Worm (Caenorhabditis elegans): ENCODE data around the gene sqt-3.

Gene sqt-3

ce11 chrV:12402355-12402754 lies 49.8 kb downstream of the sqt-3 start, which contains the start of gene K01D12.8:
Gene K01D12.8, plus strand, starts transcription at chrV:12402655.
- TF ChIP-seq nhr-12 (tag; optimal IDR thresholded peaks at IDR 0.05) (no peak), C34F6.9 (tag; optimal IDR thresholded peaks at IDR 0.05) (no peak), nhr-23 (tag; optimal IDR thresholded peaks at IDR 0.05) (no peak), ceh-16 (tag; optimal IDR thresholded peaks at IDR 0.05) (no peak), aly-2 (tag; optimal IDR thresholded peaks at IDR 0.05) (no peak), egl-27 (tag; optimal IDR thresholded peaks at IDR 0.05) (no peak), skn-1 (tag; optimal IDR thresholded peaks at IDR 0.05) (no peak), ZK546.5 (tag; optimal IDR thresholded peaks at IDR 0.05) (no peak), nhr-11 (tag; optimal IDR thresholded peaks at IDR 0.05) (no peak), unc-55 (GFP tag; optimal IDR thresholded peaks at IDR 0.05) (no peak), snpc-4 (tag; optimal IDR thresholded peaks at IDR 0.05) (no peak), lsy-2 (tag; optimal IDR thresholded peaks at IDR 0.05) (no peak), zag-1 (tag; optimal IDR thresholded peaks at IDR 0.05) (no peak), lin-13 (GFP tag; optimal IDR thresholded peaks at IDR 0.05) (no peak), ceh-82 (tag; optimal IDR thresholded peaks at IDR 0.05) (no peak), elt-3 (tag; optimal IDR thresholded peaks at IDR 0.05) (no peak), sem-4 (tag; optimal IDR thresholded peaks at IDR 0.05) (no peak)

Measured in whole organism, L2 larva.